Worm (Caenorhabditis elegans) whole organism, young adult: Measurements from ENCODE around the gene T28D6.5.
A peak's percentile ranks its signal among the peaks of the same experiment; 100 is the strongest.

Source experiments
- B0035.1 ChIP-seq: sonication (generic microtip); optimal IDR thresholded peaks from 2 replicates; lab custom pipeline; 2016; ENCODE audit warnings: missing genetic modification characterization, mild to moderate bottlenecking, missing compliant biosample characterization, missing genotype, missing genetic modification reagents
- C06A6.2 ChIP-seq: fragments of 200-800 bp; sonication (Bioruptor generic); conservative IDR thresholded peaks from 2 replicates; pipeline ENCODE4 v1.3.6; 2022; ENCODE audit warnings: missing genetic modification characterization, missing compliant biosample characterization
- C17E4.6 ChIP-seq: fragments of 200-800 bp; sonication (Bioruptor generic); IDR thresholded peaks from 2 replicates; pipeline ENCODE4 v1.3.6; 2022; ENCODE audit warnings: missing genetic modification reagents, missing genetic modification characterization, missing compliant biosample characterization
- F22D6.2 ChIP-seq: sonication (generic microtip); optimal IDR thresholded peaks from 2 replicates; lab custom pipeline; 2016; ENCODE audit warnings: mild to moderate bottlenecking, missing genetic modification characterization, missing compliant biosample characterization
- F23B12.7 ChIP-seq: sonication (generic microtip); optimal IDR thresholded peaks from 2 replicates; lab custom pipeline; 2017; ENCODE audit warnings: missing genetic modification characterization, mild to moderate bottlenecking, missing compliant biosample characterization, antibody characterized with exemption, moderate library complexity; ENCODE audit not compliant: insufficient read depth
- F33H1.4 ChIP-seq: fragments of 200-800 bp; sonication (Bioruptor generic); IDR thresholded peaks from 2 replicates; pipeline ENCODE4 v1.3.6; 2022; ENCODE audit warnings: missing genetic modification reagents, missing genetic modification characterization, missing compliant biosample characterization
- F37B4.10 ChIP-seq: fragments of 200-800 bp; sonication (Bioruptor generic); IDR thresholded peaks from 2 replicates; pipeline ENCODE4 v1.3.6; 2022; ENCODE audit warnings: missing genetic modification characterization, missing compliant biosample characterization
- F57A8.1 ChIP-seq: fragments of 200-800 bp; sonication (Bioruptor generic); optimal IDR thresholded peaks from 2 replicates; lab custom pipeline; 2018; ENCODE audit warnings: mild to moderate bottlenecking, missing genetic modification characterization, moderate library complexity, missing compliant biosample characterization
- K11D2.4 ChIP-seq: fragments of 200-800 bp; sonication (Bioruptor generic); IDR thresholded peaks from 2 replicates; pipeline ENCODE4 v1.3.6; 2022; ENCODE audit warnings: missing genetic modification reagents, missing genetic modification characterization, missing compliant biosample characterization
- Y79H2A.3 ChIP-seq: fragments of 200-800 bp; sonication (Bioruptor generic); conservative IDR thresholded peaks from 2 replicates; pipeline ENCODE4 v1.3.6; 2022; ENCODE audit warnings: missing genetic modification reagents, missing genetic modification characterization, missing compliant biosample characterization
- ZK185.1 ChIP-seq: sonication (generic microtip); optimal IDR thresholded peaks from 2 replicates; lab custom pipeline; 2016; ENCODE audit warnings: mild to moderate bottlenecking, missing genetic modification characterization, missing compliant biosample characterization; ENCODE audit not compliant: poor library complexity, severe bottlenecking
- ama-1 ChIP-seq, 3 experiments: fragments of 150-350 bp in 1 of 3; sonication (generic microtip) in 2 of 3; optimal IDR thresholded peaks; 2 replicates each; lab custom pipeline; 2014 to 2018; ENCODE audit warnings: missing biosample characterization in 2 of 3, missing genetic modification characterization in 2 of 3, missing genetic modification reagents in 2 of 3
- aptf-2 ChIP-seq: fragments of 200-800 bp; sonication (Bioruptor generic); conservative IDR thresholded peaks from 2 replicates; pipeline ENCODE4 v1.3.6; 2022; ENCODE audit warnings: missing genetic modification reagents, missing genetic modification characterization, missing compliant biosample characterization
- attf-3 ChIP-seq: fragments of 200-800 bp; sonication (Bioruptor generic); conservative IDR thresholded peaks from 2 replicates; pipeline ENCODE4 v1.3.6; 2022; ENCODE audit warnings: missing genetic modification reagents, missing genetic modification characterization, missing compliant biosample characterization
- attf-6 ChIP-seq: fragments of 200-800 bp; sonication (Bioruptor generic); IDR thresholded peaks from 2 replicates; pipeline ENCODE4 v1.3.6; 2022; ENCODE audit warnings: missing genetic modification reagents, missing genetic modification characterization, missing compliant biosample characterization
- ccch-3 ChIP-seq: fragments of 200-800 bp; sonication (Bioruptor generic); optimal IDR thresholded peaks from 2 replicates; lab custom pipeline; 2018; ENCODE audit warnings: mild to moderate bottlenecking, missing genetic modification characterization, missing compliant biosample characterization
- cebp-1 ChIP-seq, 2 experiments: fragments of 200-800 bp in 1 of 2; sonication (Bioruptor generic) in 1 of 2; sonication (generic microtip) in 1 of 2; IDR thresholded peaks in 1 of 2; optimal IDR thresholded peaks in 1 of 2; 2 replicates each; pipeline versions ENCODE4 v1.3.6 to Lab custom; 2017 to 2022; ENCODE audit warnings: missing compliant biosample characterization in 2 of 2, missing genetic modification characterization in 2 of 2, mild to moderate bottlenecking in 1 of 2, missing genetic modification reagents in 1 of 2, moderate library complexity in 1 of 2
- cebp-2 ChIP-seq: fragments of 200-800 bp; sonication (Bioruptor generic); IDR thresholded peaks from 2 replicates; pipeline ENCODE4 v1.3.6; 2022; ENCODE audit warnings: missing genetic modification characterization, missing compliant biosample characterization
- ceh-91 ChIP-seq: fragments of 200-800 bp; sonication (Bioruptor generic); IDR thresholded peaks from 2 replicates; pipeline ENCODE4 v1.3.6; 2022; ENCODE audit warnings: missing genetic modification reagents, missing genetic modification characterization, missing compliant biosample characterization
- dox-1 ChIP-seq: fragments of 200-800 bp; sonication (Bioruptor generic); IDR thresholded peaks from 2 replicates; pipeline ENCODE4 v1.3.6; 2022; ENCODE audit warnings: missing genetic modification reagents, missing genetic modification characterization, missing compliant biosample characterization
- dpff-1 ChIP-seq: sonication (generic microtip); optimal IDR thresholded peaks from 2 replicates; lab custom pipeline; 2017; ENCODE audit warnings: mild to moderate bottlenecking, missing genetic modification characterization, missing compliant biosample characterization
- egrh-3 ChIP-seq: fragments of 200-800 bp; sonication (Bioruptor generic); IDR thresholded peaks from 2 replicates; pipeline ENCODE4 v1.3.6; 2022; ENCODE audit warnings: missing genetic modification reagents, missing genetic modification characterization, missing compliant biosample characterization
- lin-26 ChIP-seq: fragments of 200-800 bp; sonication (Bioruptor generic); IDR thresholded peaks from 2 replicates; pipeline ENCODE4 v1.3.6; 2022; ENCODE audit warnings: missing genetic modification reagents, missing genetic modification characterization, missing compliant biosample characterization
- lin-35 ChIP-seq, 3 experiments: fragments of 150-350 bp in 2 of 3; sonication (generic microtip) in 1 of 3; optimal IDR thresholded peaks; 2 replicates each; lab custom pipeline; 2014 to 2018; ENCODE audit warnings: missing biosample characterization in 3 of 3, missing genetic modification characterization in 3 of 3, missing genetic modification reagents in 3 of 3
- lsy-27 ChIP-seq: sonication (generic microtip); optimal IDR thresholded peaks from 2 replicates; lab custom pipeline; 2017; ENCODE audit warnings: missing genetic modification characterization, mild to moderate bottlenecking, missing compliant biosample characterization, antibody characterized with exemption, missing genotype, borderline replicate concordance; ENCODE audit not compliant: insufficient read depth
- madf-10 ChIP-seq: sonication (generic microtip); optimal IDR thresholded peaks from 2 replicates; lab custom pipeline; 2016; ENCODE audit warnings: mild to moderate bottlenecking, missing genetic modification characterization, missing compliant biosample characterization
- madf-3 ChIP-seq: fragments of 200-800 bp; sonication (Bioruptor generic); IDR thresholded peaks from 2 replicates; pipeline ENCODE4 v1.3.6; 2022; ENCODE audit warnings: missing genetic modification reagents, missing genetic modification characterization, missing compliant biosample characterization
- mel-28 ChIP-seq: sonication (generic microtip); optimal IDR thresholded peaks from 2 replicates; lab custom pipeline; 2016; ENCODE audit warnings: borderline replicate concordance, mild to moderate bottlenecking, missing genetic modification characterization, missing compliant biosample characterization
- mes-4 ChIP-seq: sonication (generic microtip); optimal IDR thresholded peaks from 2 replicates; lab custom pipeline; 2016; ENCODE audit warnings: missing genotype, missing genetic modification characterization, missing compliant biosample characterization
- nfyb-1 ChIP-seq: fragments of 200-800 bp; sonication (Bioruptor generic); IDR thresholded peaks from 2 replicates; pipeline ENCODE4 v1.3.6; 2022; ENCODE audit warnings: missing genetic modification reagents, missing genetic modification characterization, missing compliant biosample characterization
- nhr-80 ChIP-seq: sonication (generic microtip); optimal IDR thresholded peaks from 2 replicates; lab custom pipeline; 2016; ENCODE audit warnings: missing genetic modification characterization, missing compliant biosample characterization
- pha-4 ChIP-seq: fragments of 150-350 bp; sonication (generic microtip); optimal IDR thresholded peaks from 2 replicates; lab custom pipeline; 2014; ENCODE audit warnings: missing biosample characterization, missing genetic modification reagents, missing genetic modification characterization
- sdz-38 ChIP-seq: sonication (generic microtip); optimal IDR thresholded peaks from 2 replicates; lab custom pipeline; 2016; ENCODE audit warnings: missing genotype, missing genetic modification characterization, missing compliant biosample characterization
- tbp1 ChIP-seq: fragments of 200-800 bp; sonication (Bioruptor generic); optimal IDR thresholded peaks from 2 replicates; lab custom pipeline; 2018; ENCODE audit warnings: mild to moderate bottlenecking, missing genetic modification characterization, missing compliant biosample characterization
- tlf-1 ChIP-seq: fragments of 200-800 bp; sonication (Bioruptor generic); optimal IDR thresholded peaks from 2 replicates; lab custom pipeline; 2018; ENCODE audit warnings: mild to moderate bottlenecking, missing genetic modification characterization, missing compliant biosample characterization
- unc-130 ChIP-seq: sonication (generic microtip); optimal IDR thresholded peaks from 2 replicates; lab custom pipeline; 2016; ENCODE audit warnings: missing genetic modification reagents, missing genetic modification characterization, missing compliant biosample characterization
- zfh-2 ChIP-seq: fragments of 200-800 bp; sonication (Bioruptor generic); conservative IDR thresholded peaks from 2 replicates; pipeline ENCODE4 v1.3.6; 2022; ENCODE audit warnings: missing genetic modification reagents, missing genetic modification characterization, missing compliant biosample characterization
- ztf-18 ChIP-seq: sonication (generic microtip); optimal IDR thresholded peaks from 2 replicates; lab custom pipeline; 2016; ENCODE audit warnings: missing genotype, mild to moderate bottlenecking, missing genetic modification characterization, missing compliant biosample characterization
- ztf-26 ChIP-seq: sonication (generic microtip); optimal IDR thresholded peaks from 2 replicates; lab custom pipeline; 2017; ENCODE audit warnings: missing genetic modification characterization, missing compliant biosample characterization

Gene T28D6.5

ce11 chrIII:11360156-11360555 lies 26.7 kb downstream of the T28D6.5 start, which contains the start of gene T28D6.4:
TSS of gene T28D6.4 (plus strand) at chrIII:11360456.
- TF ChIP-seq cebp-2 (GFP tag; lab: Robert Waterston, UW) = no peak
- no peak for TF ChIP-seq K11D2.4 (GFP tag; lab: Robert Waterston, UW)
- no peak for TF ChIP-seq ccch-3 (GFP tag; lab: Kevin White, UChicago)
- no peak for TF ChIP-seq F33H1.4 (GFP tag; lab: Robert Waterston, UW)
- TF ChIP-seq lin-35 (GFP tag; optimal IDR thresholded peaks at IDR 0.05; lab: Kevin White, UChicago) = no peak
- no peak for TF ChIP-seq F37B4.10 (GFP tag; lab: Robert Waterston, UW)
- no peak for TF ChIP-seq madf-10 (tag; lab: Kevin White, UChicago)
- TF ChIP-seq dox-1 (GFP tag; lab: Robert Waterston, UW) = no peak
- no peak for TF ChIP-seq pha-4 (tag; lab: Kevin White, UChicago)
- no peak for TF ChIP-seq C06A6.2
- TF ChIP-seq ama-1 (optimal IDR thresholded peaks at IDR 0.05; lab: Kevin White, UChicago) = no peak
- no peak for TF ChIP-seq ama-1 (GFP tag; optimal IDR thresholded peaks at IDR 0.05; lab: Kevin White, UChicago)
- no peak for TF ChIP-seq mes-4 (tag; lab: Kevin White, UChicago)
- no peak for TF ChIP-seq ZK185.1 (tag; lab: Kevin White, UChicago)
- TF ChIP-seq dpff-1 (tag; lab: Kevin White, UChicago) = no peak
- TF ChIP-seq ceh-91 (GFP tag; lab: Robert Waterston, UW) = no peak
- TF ChIP-seq, all 124 proteins: peak for 0

ce11 chrIII:11361394-11361793 lies 27.9 kb downstream of the T28D6.5 start:
- TF ChIP-seq Y79H2A.3 (GFP tag; lab: Robert Waterston, UW) (no peak), zfh-2 (GFP tag; lab: Robert Waterston, UW) (peak; percentile 31; the same call in 1 of the 2 replicates)

ce11 chrIII:11362915-11363314 lies 29.4 kb downstream of the T28D6.5 start:
- TF ChIP-seq nfyb-1 (GFP tag; lab: Robert Waterston, UW) (no peak), ztf-18 (tag; lab: Kevin White, UChicago) (no peak), B0035.1 (tag; lab: Kevin White, UChicago) (no peak), F37B4.10 (GFP tag; lab: Robert Waterston, UW) (no peak), dpff-1 (tag; lab: Kevin White, UChicago) (no peak), zfh-2 (GFP tag; lab: Robert Waterston, UW) (peak; percentile 90), ztf-26 (tag; lab: Kevin White, UChicago) (no peak), F22D6.2 (tag; lab: Kevin White, UChicago) (no peak), attf-3 (GFP tag; lab: Robert Waterston, UW) (no peak), lin-26 (GFP tag; lab: Robert Waterston, UW) (no peak), F57A8.1 (GFP tag; lab: Kevin White, UChicago) (no peak), egrh-3 (peak; percentile 41; the same call in 1 of the 2 replicates), madf-3 (no peak)
- TF ChIP-seq, all 124 proteins: peak for 2

ce11 chrIII:11366467-11366866 lies 33.0 kb downstream of the T28D6.5 start, which contains the start of gene T28D6.3:
TSS of gene T28D6.3 (plus strand) at chrIII:11366767.
- TF ChIP-seq lsy-27 (tag; lab: Kevin White, UChicago) (no peak), attf-6 (GFP tag; lab: Robert Waterston, UW) (no peak), aptf-2 (GFP tag; lab: Robert Waterston, UW) (no peak), tbp1 (no peak), cebp-1 (GFP tag; IDR thresholded peaks at IDR 0.05; lab: Robert Waterston, UW) (no peak), cebp-1 (tag; optimal IDR thresholded peaks at IDR 0.05; lab: Kevin White, UChicago) (no peak), sdz-38 (no peak), mel-28 (no peak), C17E4.6 (no peak), tlf-1 (GFP tag; lab: Kevin White, UChicago) (no peak), nhr-80 (tag; lab: Kevin White, UChicago) (no peak), unc-130 (no peak), F23B12.7 (tag; lab: Kevin White, UChicago) (no peak)
